Fruit fly (Drosophila melanogaster) S2 (cell line): Measurements from ENCODE around the gene Yp2.

Source experiments
- CG8478 ChIP-seq: fragments of >200 bp; optimal IDR thresholded peaks from 2 replicates; lab custom pipeline; 2018
- CTCF ChIP-seq, 2 experiments: fragments of >200 bp; optimal IDR thresholded peaks; 2 replicates each; lab custom pipeline; 2018

dm6 chrX:10070325-10070931, 18.0 kb upstream of the Yp2 start, which contains the start of gene CG15312:
- TF ChIP-seq CG8478 (lab: Kevin White, UChicago) (no peak), CTCF (optimal IDR thresholded peaks at IDR 0.05; lab: Kevin White, UChicago) (no peak)
